Worm (Caenorhabditis elegans) whole organism, L3 larva: Measurements from ENCODE around the gene C32H11.4.

ENCODE experiments used
- ceh-82 ChIP-seq: fragments of 150-350 bp; optimal IDR thresholded peaks from 2 replicates; lab custom pipeline; 2014; ENCODE audit warnings: missing biosample characterization, missing genetic modification characterization
- nhr-76 ChIP-seq: fragments of 150-350 bp; sonication (generic microtip); optimal IDR thresholded peaks from 5 replicates; lab custom pipeline; 2014; ENCODE audit warnings: missing biosample characterization, missing genetic modification characterization
- skn-1 ChIP-seq: fragments of 150-350 bp; optimal IDR thresholded peaks from 2 replicates; lab custom pipeline; 2014; ENCODE audit warnings: missing biosample characterization, missing genetic modification characterization
- snpc-4 ChIP-seq: fragments of 150-350 bp; optimal IDR thresholded peaks from 2 replicates; lab custom pipeline; 2014; ENCODE audit warnings: missing biosample characterization, missing genetic modification characterization

DNA sequence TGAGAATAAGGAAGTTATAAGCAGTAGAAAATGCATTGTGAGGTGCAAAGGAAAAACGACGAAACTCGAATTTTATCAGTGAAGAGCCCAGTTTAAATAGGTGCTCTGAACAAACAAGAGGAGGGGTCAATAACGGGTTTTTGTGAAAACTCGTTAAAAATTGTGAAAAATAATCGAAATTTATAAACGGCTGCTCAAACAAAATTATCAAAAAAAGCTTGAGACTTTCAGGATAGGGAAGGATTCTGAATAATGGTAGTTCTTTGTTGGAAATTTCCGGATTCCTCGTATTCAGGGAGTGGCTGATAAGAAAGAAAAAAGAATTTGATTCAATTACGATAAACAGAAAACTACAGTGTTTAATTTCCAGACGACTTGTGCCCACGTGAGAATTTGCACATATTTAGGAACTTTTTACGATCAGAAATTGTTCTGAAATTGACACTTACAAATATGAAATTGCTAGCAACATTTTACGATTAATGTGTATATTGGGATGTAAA, 49.6 kb upstream of the C32H11.4 start, which contains the start of gene clec-187:
- no peak for TF ChIP-seq skn-1 (tag; lab: Kevin White, UChicago)
- TF ChIP-seq ceh-82 (tag; lab: Kevin White, UChicago): no peak
- TF ChIP-seq nhr-76 (tag; lab: Kevin White, UChicago): no peak
- TF ChIP-seq snpc-4 (tag; lab: Kevin White, UChicago): no peak
